Fruit fly (Drosophila melanogaster) whole organism: Measurements from ENCODE around the gene CG34174.

Experiments
- EcR ChIP-seq, 2 experiments: fragments of >200 bp; optimal IDR thresholded peaks; 2 replicates each; lab custom pipeline; 2017; ENCODE audit warnings: missing biosample characterization in 2 of 2, missing genetic modification characterization in 2 of 2, missing genetic modification reagents in 2 of 2
- pan ChIP-seq: fragments of >200 bp; optimal IDR thresholded peaks from 2 replicates; lab custom pipeline; 2017
- psq ChIP-seq: fragments of >200 bp; optimal IDR thresholded peaks from 2 replicates; lab custom pipeline; 2017

- no peak for TF ChIP-seq pan (lab: Kevin White, UChicago)
- TF ChIP-seq EcR (GFP tag; optimal IDR thresholded peaks at IDR 0.05; lab: Kevin White, UChicago), result no peak
- TF ChIP-seq psq (lab: Kevin White, UChicago), result no peak
These were observed 35.5 kb downstream of the CG34174 start for dm6 chr2L:2249578-2249977.
